Fruit fly (Drosophila melanogaster): ENCODE results near the gene Cpr72Eb.
A peak's percentile ranks its signal among the peaks of the same experiment; 100 is the strongest.

The Cpr72Eb gene

dm6 chr3L:16334876-16335275 is 29.8 kb upstream of the Cpr72Eb start (continued):
- TF ChIP-seq CG7271 (tag; optimal IDR thresholded peaks at IDR 0.05), result no peak
- TF ChIP-seq zf30C (GFP tag; optimal IDR thresholded peaks at IDR 0.05), result no peak
- TF ChIP-seq CG17328 (GFP tag; IDR thresholded peaks at IDR 0.05), result no peak
- TF ChIP-seq MESR4 (GFP tag; optimal IDR thresholded peaks at IDR 0.05), result no peak
- no peak for TF ChIP-seq pros (GFP tag; optimal IDR thresholded peaks at IDR 0.05)
- no peak for TF ChIP-seq klu (GFP tag; IDR thresholded peaks at IDR 0.05)
- TF ChIP-seq lola (GFP tag; optimal IDR thresholded peaks at IDR 0.05), result peak in 1 of 3 experiments; percentile 53
- no peak for TF ChIP-seq schlank (tag; optimal IDR thresholded peaks at IDR 0.05)
- no peak for TF ChIP-seq HmgZ (tag; optimal IDR thresholded peaks at IDR 0.05)
- TF ChIP-seq Neu2 (GFP tag; optimal IDR thresholded peaks at IDR 0.05; ENCODE audit: borderline replicate concordance), result no peak
- TF ChIP-seq Nf-YC (tag; optimal IDR thresholded peaks at IDR 0.05), result no peak
- no peak for TF ChIP-seq B-H2 (GFP tag; optimal IDR thresholded peaks at IDR 0.05)
- no peak for TF ChIP-seq CG14710 (tag; optimal IDR thresholded peaks at IDR 0.05)
- no peak for TF ChIP-seq wdn (GFP tag; IDR thresholded peaks at IDR 0.05)
- no peak for TF ChIP-seq CG12155 (GFP tag; optimal IDR thresholded peaks at IDR 0.05)
- TF ChIP-seq tap (tag; optimal IDR thresholded peaks at IDR 0.05), result no peak
- no peak for TF ChIP-seq CG30431 (GFP tag; optimal IDR thresholded peaks at IDR 0.05)
- no peak for TF ChIP-seq CG2889 (GFP tag; IDR thresholded peaks at IDR 0.05)
- no peak for TF ChIP-seq fd64A (GFP tag; optimal IDR thresholded peaks at IDR 0.05)
- no peak for TF ChIP-seq tx (GFP tag; optimal IDR thresholded peaks at IDR 0.05)
- no peak for TF ChIP-seq Max (GFP tag; optimal IDR thresholded peaks at IDR 0.05)
- no peak for TF ChIP-seq kah (GFP tag; optimal IDR thresholded peaks at IDR 0.05)
- TF ChIP-seq ci (GFP tag; IDR thresholded peaks at IDR 0.05), result peak; percentile 58; the same call in 1 of the 3 replicates
- TF ChIP-seq B-H1 (GFP tag; IDR thresholded peaks at IDR 0.05), result no peak
- TF ChIP-seq CG17568 (GFP tag; optimal IDR thresholded peaks at IDR 0.05), result no peak
- no peak for TF ChIP-seq gro (GFP tag; optimal IDR thresholded peaks at IDR 0.05)
- no peak for TF ChIP-seq CG43689 (GFP tag; IDR thresholded peaks at IDR 0.05)
- TF ChIP-seq nmo (GFP tag; optimal IDR thresholded peaks at IDR 0.05), result no peak
- TF ChIP-seq CG16779 (GFP tag; IDR thresholded peaks at IDR 0.05), result no peak
- no peak for TF ChIP-seq Sox102F (GFP tag; optimal IDR thresholded peaks at IDR 0.05)
- TF ChIP-seq E2f2 (GFP tag; IDR thresholded peaks at IDR 0.05), result peak; percentile 9; the same call in 1 of the 2 replicates
- TF ChIP-seq ara (GFP tag; IDR thresholded peaks at IDR 0.05), result no peak
- no peak for TF ChIP-seq CG3065 (GFP tag; optimal IDR thresholded peaks at IDR 0.05)
- TF ChIP-seq Pdp1 (GFP tag; optimal IDR thresholded peaks at IDR 0.05), result peak in 1 of 2 experiments; percentile 65
- no peak for TF ChIP-seq CG13123 (GFP tag; optimal IDR thresholded peaks at IDR 0.05)
- no peak for TF ChIP-seq bcd (GFP tag; optimal IDR thresholded peaks at IDR 0.05)
- no peak for TF ChIP-seq CG10321 (GFP tag; IDR thresholded peaks at IDR 0.05)
- TF ChIP-seq Dref (GFP tag; IDR thresholded peaks at IDR 0.05), result no peak
- TF ChIP-seq bbx (GFP tag; IDR thresholded peaks at IDR 0.05; ENCODE audit: partially characterized antibody), result peak; percentile 38; the same call in 1 of the 2 replicates
- no peak for TF ChIP-seq CG4854 (GFP tag; optimal IDR thresholded peaks at IDR 0.05)
- TF ChIP-seq ken (GFP tag; IDR thresholded peaks at IDR 0.05), result no peak
- TF ChIP-seq CG2129 (GFP tag; IDR thresholded peaks at IDR 0.05; ENCODE audit: partially characterized antibody), result no peak
- no peak for TF ChIP-seq chif (GFP tag; optimal IDR thresholded peaks at IDR 0.05)
- TF ChIP-seq HLHmδ (GFP tag; optimal IDR thresholded peaks at IDR 0.05), result no peak
- no peak for TF ChIP-seq CG5180 (GFP tag; optimal IDR thresholded peaks at IDR 0.05)
- no peak for TF ChIP-seq CG7963 (GFP tag; IDR thresholded peaks at IDR 0.05; ENCODE audit: partially characterized antibody)
- TF ChIP-seq Deaf1 (tag; optimal IDR thresholded peaks at IDR 0.05), result no peak
- TF ChIP-seq CG10565 (GFP tag; optimal IDR thresholded peaks at IDR 0.05), result no peak
- no peak for TF ChIP-seq CG8388 (GFP tag; optimal IDR thresholded peaks at IDR 0.05)
- TF ChIP-seq CG11456 (GFP tag; IDR thresholded peaks at IDR 0.05), result no peak
- no peak for TF ChIP-seq pita (GFP tag; optimal IDR thresholded peaks at IDR 0.05)
